Fruit fly (Drosophila melanogaster) whole organism, embryonic: ENCODE results near the gene HDAC6.
A peak's percentile ranks its signal among the peaks of the same experiment; 100 is the strongest.

Source experiments
- Abd-B ChIP-seq: fragments of 200-800 bp; sonication (Bioruptor generic); optimal IDR thresholded peaks from 2 replicates; lab custom pipeline; 2018; ENCODE audit warnings: missing biosample characterization, mild to moderate bottlenecking, missing genetic modification characterization, moderate library complexity
- Adf1 ChIP-seq: fragments of 200-800 bp; sonication (Bioruptor generic); IDR thresholded peaks from 2 replicates; pipeline ENCODE4 v1.3.6; 2022; ENCODE audit warnings: missing biosample characterization, missing genetic modification characterization
- Aef1 ChIP-seq: fragments of 200-800 bp; sonication (Bioruptor generic); IDR thresholded peaks from 3 replicates; pipeline ENCODE4 v1.3.6; 2022; ENCODE audit warnings: missing biosample characterization, missing genetic modification characterization
- Atf3 ChIP-seq: fragments of 200-800 bp; sonication (Bioruptor generic); optimal IDR thresholded peaks from 3 replicates; lab custom pipeline; 2016; ENCODE audit warnings: missing biosample characterization, missing genetic modification characterization
- B-H1 ChIP-seq: fragments of 200-800 bp; sonication (Bioruptor generic); IDR thresholded peaks from 3 replicates; pipeline ENCODE4 v1.3.6; 2022; ENCODE audit warnings: missing biosample characterization, missing genetic modification characterization
- Blimp-1 ChIP-seq: fragments of 200-800 bp; sonication (Bioruptor generic); optimal IDR thresholded peaks from 3 replicates; lab custom pipeline; 2018; ENCODE audit warnings: missing biosample characterization, missing genetic modification characterization, mild to moderate bottlenecking, moderate library complexity, missing genetic modification reagents
- CG10147 ChIP-seq: fragments of 200-800 bp; sonication (Bioruptor generic); optimal IDR thresholded peaks from 2 replicates; lab custom pipeline; 2019; ENCODE audit warnings: missing biosample characterization, mild to moderate bottlenecking, missing genetic modification characterization, moderate library complexity
- CG1024 ChIP-seq: fragments of 200-800 bp; sonication (Bioruptor generic); IDR thresholded peaks from 2 replicates; pipeline ENCODE4 v1.3.6; 2022; ENCODE audit warnings: missing biosample characterization, missing genetic modification characterization
- CG10462 ChIP-seq: fragments of 200-800 bp; sonication (Bioruptor generic); optimal IDR thresholded peaks from 2 replicates; lab custom pipeline; 2016; ENCODE audit warnings: missing biosample characterization, missing genetic modification characterization
- CG10565 ChIP-seq: fragments of 200-800 bp; sonication (Bioruptor generic); optimal IDR thresholded peaks from 3 replicates; lab custom pipeline; 2016; ENCODE audit warnings: missing biosample characterization, mild to moderate bottlenecking, missing genetic modification characterization
- CG11398 ChIP-seq: fragments of 200-800 bp; sonication (Bioruptor generic); optimal IDR thresholded peaks from 2 replicates; lab custom pipeline; 2016; ENCODE audit warnings: missing biosample characterization, missing genetic modification characterization
- CG14965 ChIP-seq: fragments of 200-800 bp; sonication (Bioruptor generic); optimal IDR thresholded peaks from 2 replicates; lab custom pipeline; 2016; ENCODE audit warnings: missing biosample characterization, missing genetic modification characterization, borderline replicate concordance
- CG1832 ChIP-seq: fragments of 200-800 bp; sonication (Bioruptor generic); optimal IDR thresholded peaks from 2 replicates; lab custom pipeline; 2017; ENCODE audit warnings: missing biosample characterization, mild to moderate bottlenecking, missing genetic modification characterization, inconsistent platforms
- CG2202 ChIP-seq: fragments of 200-800 bp; sonication (Bioruptor generic); optimal IDR thresholded peaks from 2 replicates; lab custom pipeline; 2018; ENCODE audit warnings: missing biosample characterization, mild to moderate bottlenecking, missing genetic modification characterization
- CG4360 ChIP-seq: fragments of 200-800 bp; sonication (Bioruptor generic); IDR thresholded peaks from 2 replicates; pipeline ENCODE4 v1.3.6; 2022; ENCODE audit warnings: missing biosample characterization, missing genetic modification characterization
- CG7745 ChIP-seq: fragments of 200-800 bp; sonication (Bioruptor generic); optimal IDR thresholded peaks from 2 replicates; lab custom pipeline; 2018; ENCODE audit warnings: missing biosample characterization, mild to moderate bottlenecking, missing genetic modification characterization, moderate library complexity
- CG7786 ChIP-seq: fragments of 200-800 bp; sonication (Bioruptor generic); optimal IDR thresholded peaks from 2 replicates; lab custom pipeline; 2016; ENCODE audit warnings: missing biosample characterization, missing genetic modification characterization
- CG7963 ChIP-seq: fragments of 200-800 bp; sonication (Bioruptor generic); IDR thresholded peaks from 3 replicates; pipeline ENCODE4 v1.3.6; 2022; ENCODE audit warnings: missing biosample characterization, missing genetic modification characterization; ENCODE audit not compliant: partially characterized antibody
- CG7987 ChIP-seq: fragments of 200-800 bp; sonication (Bioruptor generic); optimal IDR thresholded peaks from 2 replicates; lab custom pipeline; 2018; ENCODE audit warnings: missing biosample characterization, mild to moderate bottlenecking, missing genetic modification characterization, moderate library complexity
- CG9727 ChIP-seq: fragments of 200-800 bp; sonication (Bioruptor generic); optimal IDR thresholded peaks from 3 replicates; lab custom pipeline; 2017; ENCODE audit warnings: missing biosample characterization, mild to moderate bottlenecking, missing genetic modification characterization
- D19A ChIP-seq: fragments of 200-800 bp; optimal IDR thresholded peaks from 3 replicates; lab custom pipeline; 2019; ENCODE audit warnings: missing biosample characterization, mild to moderate bottlenecking, missing genetic modification characterization, moderate library complexity
- Dip2 ChIP-seq: fragments of 200-800 bp; sonication (Bioruptor generic); IDR thresholded peaks from 2 replicates; pipeline ENCODE4 v1.3.6; 2022; ENCODE audit warnings: missing biosample characterization, missing genetic modification characterization
- Gug ChIP-seq: fragments of 200-800 bp; sonication (Bioruptor generic); IDR thresholded peaks from 4 replicates; pipeline ENCODE4 v1.3.6; 2022; ENCODE audit warnings: missing biosample characterization, missing genetic modification characterization
- Hand ChIP-seq: fragments of 200-800 bp; sonication (Bioruptor generic); optimal IDR thresholded peaks from 2 replicates; lab custom pipeline; 2017; ENCODE audit warnings: mild to moderate bottlenecking, missing biosample characterization, missing genetic modification reagents, missing genetic modification characterization
- Hmx ChIP-seq: fragments of 200-800 bp; sonication (Bioruptor generic); optimal IDR thresholded peaks from 2 replicates; lab custom pipeline; 2016; ENCODE audit warnings: missing biosample characterization, missing genetic modification characterization
- NC2α ChIP-seq: fragments of 200-800 bp; sonication (Bioruptor generic); optimal IDR thresholded peaks from 2 replicates; lab custom pipeline; 2016; ENCODE audit warnings: missing biosample characterization, missing genetic modification characterization
- Nf-YA ChIP-seq: fragments of 200-800 bp; sonication (Bioruptor generic); IDR thresholded peaks from 2 replicates; pipeline ENCODE4 v1.3.6; 2022; ENCODE audit warnings: missing biosample characterization, missing genetic modification characterization
- Nf-YB ChIP-seq: fragments of 200-800 bp; sonication (Bioruptor generic); optimal IDR thresholded peaks from 3 replicates; lab custom pipeline; 2019; ENCODE audit warnings: missing biosample characterization, mild to moderate bottlenecking, missing genetic modification characterization, moderate library complexity
- Oaz ChIP-seq: fragments of 200-800 bp; sonication (Bioruptor generic); IDR thresholded peaks from 2 replicates; pipeline ENCODE4 v1.3.6; 2022; ENCODE audit warnings: missing biosample characterization, missing genetic modification characterization
- Xrp1 ChIP-seq: fragments of 200-800 bp; sonication (Bioruptor generic); IDR thresholded peaks from 2 replicates; pipeline ENCODE4 v1.3.6; 2022; ENCODE audit warnings: missing biosample characterization, missing genetic modification characterization
- YL-1 ChIP-seq: fragments of 200-800 bp; sonication (Bioruptor generic); optimal IDR thresholded peaks from 3 replicates; lab custom pipeline; 2017; ENCODE audit warnings: missing biosample characterization, mild to moderate bottlenecking, missing genetic modification characterization
- ac ChIP-seq: fragments of 200-800 bp; sonication (Bioruptor generic); optimal IDR thresholded peaks from 3 replicates; lab custom pipeline; 2017; ENCODE audit warnings: missing biosample characterization, mild to moderate bottlenecking, missing genetic modification characterization
- br ChIP-seq: fragments of >200 bp; optimal IDR thresholded peaks from 2 replicates; lab custom pipeline; 2017
- corto ChIP-seq: fragments of 200-800 bp; sonication (Bioruptor generic); optimal IDR thresholded peaks from 2 replicates; lab custom pipeline; 2016; ENCODE audit warnings: missing biosample characterization, mild to moderate bottlenecking, missing genetic modification characterization, moderate library complexity
- crp ChIP-seq, 2 experiments: fragments of 200-800 bp; sonication (Bioruptor generic); optimal IDR thresholded peaks; 2 replicates in 1 of 2; 3 replicates in 1 of 2; lab custom pipeline; 2017; ENCODE audit warnings: missing biosample characterization in 2 of 2, missing genetic modification characterization in 2 of 2, mild to moderate bottlenecking in 1 of 2, moderate library complexity in 1 of 2
- dpn ChIP-seq, 2 experiments: fragments of 200-800 bp; sonication (Bioruptor generic); optimal IDR thresholded peaks; 3 replicates each; lab custom pipeline; 2016; ENCODE audit warnings: missing biosample characterization in 2 of 2, missing genetic modification characterization in 2 of 2
- fd64A ChIP-seq: fragments of 200-800 bp; sonication (Bioruptor generic); optimal IDR thresholded peaks from 3 replicates; lab custom pipeline; 2018; ENCODE audit warnings: missing biosample characterization, mild to moderate bottlenecking, missing genetic modification characterization
- gce ChIP-seq: fragments of 200-800 bp; sonication (Bioruptor generic); IDR thresholded peaks from 3 replicates; pipeline ENCODE4 v1.3.6; 2022; ENCODE audit warnings: missing biosample characterization, missing genetic modification characterization
- h ChIP-seq: fragments of >200 bp; optimal IDR thresholded peaks from 2 replicates; lab custom pipeline; 2017
- hb ChIP-seq: fragments of 200-800 bp; sonication (Bioruptor generic); IDR thresholded peaks from 3 replicates; pipeline ENCODE4 v1.3.6; 2022; ENCODE audit warnings: missing biosample characterization, missing genetic modification characterization; ENCODE audit not compliant: partially characterized antibody
- ind ChIP-seq: fragments of 200-800 bp; sonication (Bioruptor generic); optimal IDR thresholded peaks from 3 replicates; lab custom pipeline; 2016; ENCODE audit warnings: missing biosample characterization, missing genetic modification characterization
- org-1 ChIP-seq: fragments of 200-800 bp; sonication (Bioruptor generic); optimal IDR thresholded peaks from 2 replicates; lab custom pipeline; 2017; ENCODE audit warnings: missing biosample characterization, missing genetic modification characterization
- repo ChIP-seq: fragments of 200-800 bp; sonication (Bioruptor generic); optimal IDR thresholded peaks from 2 replicates; lab custom pipeline; 2016; ENCODE audit warnings: missing biosample characterization, missing genetic modification characterization
- sug ChIP-seq: fragments of 200-800 bp; optimal IDR thresholded peaks from 2 replicates; lab custom pipeline; 2019; ENCODE audit warnings: missing biosample characterization, mild to moderate bottlenecking, missing genetic modification characterization, moderate library complexity
- tap ChIP-seq: fragments of 200-800 bp; optimal IDR thresholded peaks from 3 replicates; lab custom pipeline; 2019; ENCODE audit warnings: missing biosample characterization, mild to moderate bottlenecking, missing genetic modification characterization, moderate library complexity
- tio ChIP-seq: fragments of 200-800 bp; sonication (Bioruptor generic); optimal IDR thresholded peaks from 2 replicates; lab custom pipeline; 2017; ENCODE audit warnings: missing biosample characterization, missing genetic modification characterization, inconsistent platforms
- tna ChIP-seq: fragments of 200-800 bp; sonication (Bioruptor generic); IDR thresholded peaks from 2 replicates; pipeline ENCODE4 v1.3.6; 2022; ENCODE audit warnings: missing biosample characterization, missing genetic modification characterization; ENCODE audit not compliant: partially characterized antibody
- trem ChIP-seq: fragments of 200-800 bp; optimal IDR thresholded peaks from 3 replicates; lab custom pipeline; 2019; ENCODE audit warnings: missing biosample characterization, mild to moderate bottlenecking, missing genetic modification characterization, moderate library complexity
- unpg ChIP-seq: fragments of 200-800 bp; sonication (Bioruptor generic); optimal IDR thresholded peaks from 3 replicates; lab custom pipeline; 2018; ENCODE audit warnings: missing biosample characterization, mild to moderate bottlenecking, missing genetic modification characterization, moderate library complexity
- wek ChIP-seq: fragments of 200-800 bp; sonication (Bioruptor generic); optimal IDR thresholded peaks from 3 replicates; lab custom pipeline; 2018; ENCODE audit warnings: missing biosample characterization, mild to moderate bottlenecking, missing genetic modification characterization, moderate library complexity

The HDAC6 gene

DNA sequence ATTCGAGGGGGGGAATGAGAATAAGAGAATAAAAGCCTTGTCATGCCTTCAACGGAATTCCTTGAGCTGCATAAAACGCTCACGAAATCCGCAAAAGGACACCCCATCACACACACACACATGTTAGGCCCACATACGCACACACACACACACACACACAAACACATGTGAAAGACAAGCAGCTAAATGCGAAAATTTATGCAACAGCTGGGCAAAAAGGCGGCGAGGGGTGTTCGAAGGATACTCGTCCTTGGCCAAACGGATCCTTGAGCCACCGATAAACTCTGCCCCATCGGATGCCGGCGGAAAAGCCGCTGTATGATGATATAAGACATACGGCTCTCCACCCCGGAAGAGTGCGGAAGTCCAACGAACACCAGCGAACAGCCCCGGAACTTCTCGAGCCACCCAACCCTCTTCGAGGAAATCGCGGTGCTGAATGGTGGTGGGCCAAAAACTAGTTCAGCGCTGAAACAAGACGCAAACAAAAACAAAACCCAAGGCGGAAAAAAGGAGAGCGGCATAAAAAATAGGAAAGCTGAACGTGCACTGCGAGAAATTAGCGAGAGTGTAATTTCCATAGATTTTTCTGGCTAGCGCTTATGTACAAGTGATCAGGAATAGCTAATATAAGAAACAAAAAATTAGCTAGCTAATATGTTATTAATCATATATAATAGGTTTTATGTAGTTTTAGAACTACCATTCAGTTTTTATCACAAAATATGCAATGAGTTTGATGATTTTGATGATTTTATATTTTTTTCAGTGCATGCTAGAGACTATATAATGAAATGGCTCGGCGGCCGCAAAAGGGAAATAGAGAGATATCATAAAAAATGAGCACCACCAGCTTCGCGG is 50.6 kb downstream of the HDAC6 start (continued):
- no peak for TF ChIP-seq CG7987
- TF ChIP-seq CG9727 = peak; percentile 43
- TF ChIP-seq B-H1 (GFP tag; lab: Robert Waterston, UW) = 0 out of 3 replicates have a peak, but pooled peaks have one; percentile 17
- TF ChIP-seq ac (GFP tag; lab: Kevin White, UChicago) = no peak
- TF ChIP-seq wek (GFP tag; lab: Kevin White, UChicago) = no peak
- TF ChIP-seq CG10147 (GFP tag; lab: Kevin White, UChicago) = peak; percentile 6
- TF ChIP-seq br = no peak
- TF ChIP-seq CG11398 (GFP tag; lab: Kevin White, UChicago) = no peak
- TF ChIP-seq crp (GFP tag; optimal IDR thresholded peaks at IDR 0.05; lab: Kevin White, UChicago) = no peak
- no peak for TF ChIP-seq CG7786 (GFP tag; lab: Kevin White, UChicago)
- no peak for TF ChIP-seq CG10565 (GFP tag; lab: Kevin White, UChicago)
- TF ChIP-seq CG4360 (GFP tag; lab: Robert Waterston, UW) = no peak
- peak; percentile 46 for TF ChIP-seq Hand (GFP tag; lab: Kevin White, UChicago)
- no peak for TF ChIP-seq Dip2 (GFP tag; lab: Robert Waterston, UW)
- TF ChIP-seq Blimp-1 = peak; percentile 64
- TF ChIP-seq Nf-YB (GFP tag; lab: Kevin White, UChicago) = no peak
- TF ChIP-seq tap (tag; lab: Kevin White, UChicago) = peak; percentile 1
- no peak for TF ChIP-seq hb (GFP tag; lab: Robert Waterston, UW)
- peak; percentile 28 for TF ChIP-seq sug (tag; lab: Kevin White, UChicago)
- no peak for TF ChIP-seq repo (GFP tag; lab: Kevin White, UChicago)
- peak; percentile 21; the same call in 1 of the 2 replicates for TF ChIP-seq Nf-YA (GFP tag; lab: Robert Waterston, UW)
- no peak for TF ChIP-seq CG7963
- TF ChIP-seq trem (tag; lab: Kevin White, UChicago) = peak; percentile 24
- TF ChIP-seq CG1024 = no peak
- no peak for TF ChIP-seq CG10462
- no peak for TF ChIP-seq corto (GFP tag; lab: Kevin White, UChicago)
- no peak for TF ChIP-seq Gug (GFP tag; lab: Robert Waterston, UW)
- TF ChIP-seq Aef1 (GFP tag; lab: Robert Waterston, UW) = peak; percentile 18; the same call in 1 of the 3 replicates
- TF ChIP-seq YL-1 (GFP tag; lab: Kevin White, UChicago) = no peak
- TF ChIP-seq Atf3 = no peak
- no peak for TF ChIP-seq fd64A (GFP tag; lab: Kevin White, UChicago)
- TF ChIP-seq unpg = peak; percentile 50
- peak; percentile 46 for TF ChIP-seq org-1 (GFP tag; lab: Kevin White, UChicago)
- no peak for TF ChIP-seq CG14965 (GFP tag; lab: Kevin White, UChicago)
- no peak for TF ChIP-seq tna (GFP tag; lab: Robert Waterston, UW)
- TF ChIP-seq ind (GFP tag; lab: Kevin White, UChicago) = peak; percentile 50
- peak in 1 of 2 experiments; percentile 45 for TF ChIP-seq dpn (GFP tag; optimal IDR thresholded peaks at IDR 0.05; lab: Kevin White, UChicago)
- TF ChIP-seq Adf1 (GFP tag; lab: Robert Waterston, UW) = no peak
- no peak for TF ChIP-seq Xrp1 (GFP tag; lab: Robert Waterston, UW)
- TF ChIP-seq CG2202 (tag; lab: Kevin White, UChicago) = no peak
- TF ChIP-seq Oaz (GFP tag; lab: Robert Waterston, UW) = no peak
- no peak for TF ChIP-seq NC2α (GFP tag; lab: Kevin White, UChicago)
- no peak for TF ChIP-seq h (lab: Kevin White, UChicago)
- TF ChIP-seq Abd-B (GFP tag; lab: Kevin White, UChicago) = peak; percentile 47
- TF ChIP-seq CG7745 = no peak
- peak; percentile 42 for TF ChIP-seq tio (GFP tag; lab: Kevin White, UChicago)
- TF ChIP-seq CG1832 = no peak
- TF ChIP-seq D19A = peak; percentile 55
- TF ChIP-seq Hmx = no peak
- no peak for TF ChIP-seq gce (GFP tag; lab: Robert Waterston, UW)
